Fruit fly (Drosophila melanogaster): ENCODE measurements around the gene CG12729.

CG12729 gene

dm6 chrX:5873164-5873563 is 28.1 kb downstream of the CG12729 start, which contains the start of gene GAA1 (continued):
- peak; percentile 97 for TF ChIP-seq tna (GFP tag; IDR thresholded peaks at IDR 0.05; ENCODE audit: partially characterized antibody)
- TF ChIP-seq inv (GFP tag; IDR thresholded peaks at IDR 0.05; ENCODE audit: partially characterized antibody): peak; percentile 64
- no peak for TF ChIP-seq Oaz (GFP tag; IDR thresholded peaks at IDR 0.05)
- no peak for TF ChIP-seq tio (GFP tag; optimal IDR thresholded peaks at IDR 0.05)
- no peak for TF ChIP-seq seq (GFP tag; IDR thresholded peaks at IDR 0.05)
- TF ChIP-seq HLH4C (GFP tag; IDR thresholded peaks at IDR 0.05; ENCODE audit: partially characterized antibody): peak; percentile 98
- TF ChIP-seq zen (tag; optimal IDR thresholded peaks at IDR 0.05): no peak
- no peak for TF ChIP-seq Lpt (GFP tag; optimal IDR thresholded peaks at IDR 0.05)
- TF ChIP-seq Fer2 (tag; optimal IDR thresholded peaks at IDR 0.05): no peak
- no peak for TF ChIP-seq Vsx1 (GFP tag; optimal IDR thresholded peaks at IDR 0.05)
- no peak for TF ChIP-seq ab (GFP tag; optimal IDR thresholded peaks at IDR 0.05)
- no peak for TF ChIP-seq C15 (GFP tag; IDR thresholded peaks at IDR 0.05)
- no peak for TF ChIP-seq jing (GFP tag; optimal IDR thresholded peaks at IDR 0.05)
- no peak for TF ChIP-seq Jarid2 (GFP tag; optimal IDR thresholded peaks at IDR 0.05)
- no peak for TF ChIP-seq p53 (GFP tag; optimal IDR thresholded peaks at IDR 0.05)
- peak; percentile 92 for TF ChIP-seq CG14860 (GFP tag; IDR thresholded peaks at IDR 0.05; ENCODE audit: partially characterized antibody)
- TF ChIP-seq ci (GFP tag; IDR thresholded peaks at IDR 0.05): no peak
- no peak for TF ChIP-seq Hey (tag; optimal IDR thresholded peaks at IDR 0.05)
- TF ChIP-seq Atf-2 (GFP tag; optimal IDR thresholded peaks at IDR 0.05): no peak
- TF ChIP-seq CG13894 (tag; optimal IDR thresholded peaks at IDR 0.05): no peak
- TF ChIP-seq B-H2 (GFP tag; optimal IDR thresholded peaks at IDR 0.05): no peak
- no peak for TF ChIP-seq CG17361 (GFP tag; IDR thresholded peaks at IDR 0.05)
- TF ChIP-seq sima (GFP tag; optimal IDR thresholded peaks at IDR 0.05): no peak
- no peak for TF ChIP-seq CG8359 (GFP tag; optimal IDR thresholded peaks at IDR 0.05; ENCODE audit: borderline replicate concordance)
- no peak for TF ChIP-seq NK7.1 (GFP tag; optimal IDR thresholded peaks at IDR 0.05)
- no peak for TF ChIP-seq nom (GFP tag; optimal IDR thresholded peaks at IDR 0.05)
- TF ChIP-seq CG7987 (GFP tag; optimal IDR thresholded peaks at IDR 0.05): no peak
- no peak for TF ChIP-seq chm (GFP tag; IDR thresholded peaks at IDR 0.05)
- TF ChIP-seq stwl (tag; optimal IDR thresholded peaks at IDR 0.05): peak; percentile 60
- TF ChIP-seq trh (GFP tag; optimal IDR thresholded peaks at IDR 0.05): no peak
- TF ChIP-seq so (GFP tag; IDR thresholded peaks at IDR 0.05): no peak
- TF ChIP-seq CG17568 (GFP tag; optimal IDR thresholded peaks at IDR 0.05): no peak
- no peak for TF ChIP-seq CG10431 (GFP tag; optimal IDR thresholded peaks at IDR 0.05)
- TF ChIP-seq CG8765 (GFP tag; IDR thresholded peaks at IDR 0.05): no peak
- no peak for TF ChIP-seq B-H1 (GFP tag; IDR thresholded peaks at IDR 0.05)
- TF ChIP-seq CG3726 (GFP tag; IDR thresholded peaks at IDR 0.05): no peak
- no peak for TF ChIP-seq Sin3A (optimal IDR thresholded peaks at IDR 0.05)
- no peak for TF ChIP-seq CG16863 (GFP tag; optimal IDR thresholded peaks at IDR 0.05)
- TF ChIP-seq CG43689 (GFP tag; IDR thresholded peaks at IDR 0.05): no peak
- no peak for TF ChIP-seq CG5180 (GFP tag; optimal IDR thresholded peaks at IDR 0.05)
- TF ChIP-seq CG31441 (GFP tag; IDR thresholded peaks at IDR 0.05): no peak
- peak; percentile 85 for TF ChIP-seq vnd (GFP tag; IDR thresholded peaks at IDR 0.05; ENCODE audit: partially characterized antibody)
- no peak for TF ChIP-seq gsb (GFP tag; IDR thresholded peaks at IDR 0.05)
- TF ChIP-seq disco-r (GFP tag; optimal IDR thresholded peaks at IDR 0.05): no peak
- TF ChIP-seq NC2β (GFP tag; optimal IDR thresholded peaks at IDR 0.05): no peak
- TF ChIP-seq CG5245 (GFP tag; optimal IDR thresholded peaks at IDR 0.05): no peak
- no peak for TF ChIP-seq NFAT (GFP tag; IDR thresholded peaks at IDR 0.05)
- no peak for TF ChIP-seq fru (optimal IDR thresholded peaks at IDR 0.05)
- TF ChIP-seq cg (GFP tag; optimal IDR thresholded peaks at IDR 0.05): no peak
- no peak for TF ChIP-seq CG3838 (GFP tag; optimal IDR thresholded peaks at IDR 0.05)
- no peak for TF ChIP-seq sens-2 (GFP tag; IDR thresholded peaks at IDR 0.05)
- no peak for TF ChIP-seq unpg (GFP tag; optimal IDR thresholded peaks at IDR 0.05)
- TF ChIP-seq Opbp (GFP tag; IDR thresholded peaks at IDR 0.05; ENCODE audit: partially characterized antibody): peak; percentile 86; the same call in 2 of the 3 replicates
